Worm (Caenorhabditis elegans): ENCODE data around the gene sri-57.
"Not testable (repeated sequence)": the region's sequence is repeated elsewhere in the genome, so short reads cannot be mapped to it uniquely, and the experiment has no call there.

sri-57 gene

DNA sequence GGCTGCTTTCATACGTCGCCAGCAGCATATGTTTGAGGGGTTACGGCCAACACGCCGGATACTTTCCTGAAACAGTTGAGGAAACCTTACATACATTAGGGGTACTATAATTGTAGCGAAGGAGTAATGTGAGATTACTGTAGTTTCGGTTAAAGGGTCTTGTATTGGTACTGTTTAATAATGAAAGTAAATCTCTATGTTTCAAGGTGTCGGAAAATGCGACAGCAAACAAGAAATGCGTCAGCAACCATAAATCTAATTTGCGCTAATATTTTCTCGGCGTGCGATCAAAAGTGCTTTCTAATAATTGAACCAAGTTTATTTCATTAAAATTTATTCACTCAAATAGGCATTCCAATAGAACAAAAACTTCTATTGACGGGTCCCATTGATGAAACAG is at the start of gene sri-57:
Gene sri-57, minus strand, starts transcription at position 101 of the 400 bp plus-strand sequence.
- not testable (repeated sequence) for TF ChIP-seq tab-1, ztf-23, T22C8.4 (GFP tag; IDR thresholded peaks at IDR 0.05)

DNA sequence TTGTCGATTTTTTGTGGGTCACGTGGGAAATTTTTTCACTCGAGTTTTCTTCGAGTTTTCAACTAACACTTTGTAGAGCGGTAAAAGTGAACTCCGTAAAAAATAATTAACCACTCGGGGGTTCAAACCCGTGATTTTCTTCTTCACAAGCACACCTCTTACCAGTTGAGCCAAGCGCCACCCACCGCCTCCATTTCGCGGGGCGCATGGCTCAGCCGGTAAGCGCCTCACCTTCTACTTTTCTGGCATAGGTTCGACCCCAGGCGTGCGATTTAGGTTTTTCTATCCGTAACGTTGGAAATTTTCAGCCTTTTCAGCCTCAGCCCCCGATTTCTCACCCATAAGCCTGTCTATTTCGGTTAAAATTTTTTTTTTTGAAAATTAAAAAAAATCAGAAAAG is 49.8 kb upstream of the sri-57 start:
- TF ChIP-seq cog-1 (tag; optimal IDR thresholded peaks at IDR 0.05): no peak
- no peak for TF ChIP-seq T22C8.4 (GFP tag; IDR thresholded peaks at IDR 0.05)
- no peak for TF ChIP-seq ztf-23 (GFP tag; IDR thresholded peaks at IDR 0.05)
- no peak for TF ChIP-seq ztf-29 (GFP tag; IDR thresholded peaks at IDR 0.05)
- TF ChIP-seq med-1 (GFP tag; optimal IDR thresholded peaks at IDR 0.05; ENCODE audit: insufficient read depth): no peak
- no peak for TF ChIP-seq ref-1 (GFP tag; conservative IDR thresholded peaks at IDR 0.05)
- no peak for TF ChIP-seq tab-1 (GFP tag; IDR thresholded peaks at IDR 0.05)
- TF ChIP-seq klf-2 (GFP tag; conservative IDR thresholded peaks at IDR 0.05): no peak
- TF ChIP-seq flt-1 (GFP tag; IDR thresholded peaks at IDR 0.05): no peak

DNA sequence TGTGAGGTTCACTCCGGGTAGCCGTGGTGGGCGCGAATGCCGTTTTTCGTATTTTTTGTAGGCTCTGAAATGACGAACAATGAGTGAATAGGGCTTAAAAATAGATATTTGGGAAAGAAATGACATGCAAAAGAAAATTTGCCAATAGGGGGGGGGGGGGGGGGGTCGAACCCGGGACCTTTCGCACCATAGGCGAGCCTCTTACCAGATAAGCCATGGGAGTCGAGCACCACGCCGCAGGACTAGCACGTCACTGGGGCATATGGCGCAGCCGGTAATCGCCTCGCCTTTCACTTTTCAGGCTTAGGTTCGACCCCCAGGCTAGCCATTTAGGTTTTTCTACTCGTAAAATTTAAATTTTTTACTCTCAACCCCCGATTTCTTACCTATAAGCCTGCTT is 47.0 kb upstream of the sri-57 start:
- no peak for TF ChIP-seq ref-1 (GFP tag; conservative IDR thresholded peaks at IDR 0.05)
- no peak for TF ChIP-seq cog-1 (tag; optimal IDR thresholded peaks at IDR 0.05)
- TF ChIP-seq ztf-23 (GFP tag; IDR thresholded peaks at IDR 0.05): no peak
- no peak for TF ChIP-seq ztf-29 (GFP tag; IDR thresholded peaks at IDR 0.05)
- TF ChIP-seq klf-2 (GFP tag; conservative IDR thresholded peaks at IDR 0.05): no peak

DNA sequence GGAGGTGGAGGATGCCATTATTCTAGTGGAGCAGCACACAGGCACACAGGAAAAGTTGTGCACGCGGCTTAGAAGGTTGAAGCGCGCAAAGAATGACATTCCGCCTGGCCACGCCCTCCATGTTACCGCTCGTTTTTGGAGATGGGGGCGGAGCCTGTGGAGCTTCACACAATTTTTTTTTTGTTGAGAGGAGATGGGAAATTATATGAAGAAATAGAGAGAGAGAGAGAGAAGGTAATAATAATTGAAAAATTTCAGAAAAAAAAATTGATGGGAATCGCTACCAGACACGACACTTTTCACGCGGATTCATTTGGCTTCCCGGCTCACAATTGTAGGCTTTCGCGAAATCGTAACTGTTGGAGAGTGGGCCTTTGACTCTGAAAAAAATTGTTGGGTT is 45.1 kb upstream of the sri-57 start, which contains the start of gene T05A8.3:
Gene T05A8.3, minus strand, starts transcription at position 101 of the 400 bp plus-strand sequence.
- no peak for TF ChIP-seq flt-1 (GFP tag; IDR thresholded peaks at IDR 0.05)
- TF ChIP-seq tab-1 (GFP tag; IDR thresholded peaks at IDR 0.05): no peak
- no peak for TF ChIP-seq T22C8.4 (GFP tag; IDR thresholded peaks at IDR 0.05)
- no peak for TF ChIP-seq ztf-23 (GFP tag; IDR thresholded peaks at IDR 0.05)
- no peak for TF ChIP-seq ref-1 (GFP tag; conservative IDR thresholded peaks at IDR 0.05)
- no peak for TF ChIP-seq ztf-29 (GFP tag; IDR thresholded peaks at IDR 0.05)
- TF ChIP-seq cog-1 (tag; optimal IDR thresholded peaks at IDR 0.05): no peak
- TF ChIP-seq med-1 (GFP tag; optimal IDR thresholded peaks at IDR 0.05; ENCODE audit: insufficient read depth): no peak
- no peak for TF ChIP-seq klf-2 (GFP tag; conservative IDR thresholded peaks at IDR 0.05)

DNA sequence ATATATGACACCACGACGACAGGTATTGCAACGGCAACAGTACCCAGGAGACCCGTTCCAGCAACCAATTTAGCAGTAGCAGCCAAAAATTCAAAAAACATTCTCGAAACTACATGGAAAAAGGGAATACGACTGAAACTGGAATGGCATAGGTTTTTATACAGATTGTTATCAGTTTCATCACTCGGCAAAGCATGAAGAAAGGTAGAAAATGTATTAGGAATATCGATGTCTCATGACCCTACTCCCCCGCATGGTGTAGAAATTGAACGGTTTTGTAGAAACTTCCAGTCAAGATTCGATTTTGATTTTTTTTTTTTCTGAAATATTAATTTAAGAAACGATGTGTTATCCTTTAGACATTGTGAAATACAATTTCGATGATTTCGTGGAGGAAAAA is 38.7 kb upstream of the sri-57 start, which contains the start of gene T05A8.2:
Gene T05A8.2, minus strand, starts transcription at position 101 of the 400 bp plus-strand sequence.
- no peak for TF ChIP-seq ztf-29 (GFP tag; IDR thresholded peaks at IDR 0.05)
- no peak for TF ChIP-seq klf-2 (GFP tag; conservative IDR thresholded peaks at IDR 0.05)
- no peak for TF ChIP-seq ztf-23 (GFP tag; IDR thresholded peaks at IDR 0.05)
- TF ChIP-seq med-1 (GFP tag; optimal IDR thresholded peaks at IDR 0.05; ENCODE audit: insufficient read depth): no peak
- TF ChIP-seq ref-1 (GFP tag; conservative IDR thresholded peaks at IDR 0.05): no peak
- no peak for TF ChIP-seq tab-1 (GFP tag; IDR thresholded peaks at IDR 0.05)
- no peak for TF ChIP-seq T22C8.4 (GFP tag; IDR thresholded peaks at IDR 0.05)
- no peak for TF ChIP-seq cog-1 (tag; optimal IDR thresholded peaks at IDR 0.05)
- TF ChIP-seq flt-1 (GFP tag; IDR thresholded peaks at IDR 0.05): no peak

DNA sequence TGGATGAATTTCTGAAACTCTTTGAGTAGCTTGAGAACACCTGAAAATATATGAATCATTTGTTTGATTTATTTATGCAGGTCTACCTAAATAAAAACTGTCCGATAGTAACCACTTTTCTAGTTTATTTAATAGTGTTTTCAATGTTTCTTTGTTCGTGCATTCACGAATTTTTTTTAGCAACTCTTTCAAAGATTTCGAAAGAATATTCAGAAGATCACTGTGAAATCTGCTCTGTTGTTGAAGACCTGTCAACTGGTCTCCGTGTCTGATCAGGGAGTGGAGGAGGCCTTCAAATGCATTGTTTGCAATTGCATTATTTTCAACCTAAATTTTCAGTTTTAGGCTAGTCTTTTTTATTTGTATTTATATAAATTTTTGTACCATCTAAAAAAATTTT is 37.7 kb upstream of the sri-57 start, which contains the start of gene T05A8.1:
Gene T05A8.1, minus strand, starts transcription at position 101 of the 400 bp plus-strand sequence.
- TF ChIP-seq cog-1 (tag; optimal IDR thresholded peaks at IDR 0.05) (no peak), flt-1 (GFP tag; IDR thresholded peaks at IDR 0.05) (no peak), ztf-23 (GFP tag; IDR thresholded peaks at IDR 0.05) (no peak), klf-2 (GFP tag; conservative IDR thresholded peaks at IDR 0.05) (no peak), tab-1 (GFP tag; IDR thresholded peaks at IDR 0.05) (no peak), ztf-29 (GFP tag; IDR thresholded peaks at IDR 0.05) (no peak), ref-1 (GFP tag; conservative IDR thresholded peaks at IDR 0.05) (no peak), med-1 (GFP tag; optimal IDR thresholded peaks at IDR 0.05; ENCODE audit: insufficient read depth) (no peak), T22C8.4 (GFP tag; IDR thresholded peaks at IDR 0.05) (no peak)

DNA sequence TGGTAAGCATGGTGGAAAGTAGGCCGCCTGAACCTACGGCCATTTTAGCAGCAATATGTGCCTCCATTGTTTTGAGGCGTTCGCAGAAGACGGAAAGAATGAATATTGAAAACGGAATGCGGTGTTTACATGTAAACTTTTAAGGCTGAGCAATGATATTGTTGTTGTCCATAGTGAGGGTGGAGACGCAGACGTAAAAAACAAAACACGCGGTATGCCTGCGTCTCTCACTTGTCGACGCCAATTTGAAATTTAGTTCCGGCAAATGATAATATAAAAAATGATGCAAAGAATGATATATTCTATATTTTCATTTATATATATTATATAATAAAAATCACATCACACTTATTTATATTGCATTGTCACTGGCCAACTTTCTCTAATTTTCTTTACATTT is 35.7 kb upstream of the sri-57 start, which contains the start of gene Y47G7B.2:
Gene Y47G7B.2, minus strand, starts transcription at position 143 of the 400 bp plus-strand sequence.
- no peak for TF ChIP-seq med-1 (GFP tag; optimal IDR thresholded peaks at IDR 0.05; ENCODE audit: insufficient read depth)
- no peak for TF ChIP-seq tab-1 (GFP tag; IDR thresholded peaks at IDR 0.05)
- TF ChIP-seq flt-1 (GFP tag; IDR thresholded peaks at IDR 0.05): no peak
- TF ChIP-seq klf-2 (GFP tag; conservative IDR thresholded peaks at IDR 0.05): no peak
- TF ChIP-seq ref-1 (GFP tag; conservative IDR thresholded peaks at IDR 0.05): no peak
- TF ChIP-seq ztf-29 (GFP tag; IDR thresholded peaks at IDR 0.05): no peak
- TF ChIP-seq ztf-23 (GFP tag; IDR thresholded peaks at IDR 0.05): no peak
- TF ChIP-seq cog-1 (tag; optimal IDR thresholded peaks at IDR 0.05): no peak
- TF ChIP-seq T22C8.4 (GFP tag; IDR thresholded peaks at IDR 0.05): no peak

DNA sequence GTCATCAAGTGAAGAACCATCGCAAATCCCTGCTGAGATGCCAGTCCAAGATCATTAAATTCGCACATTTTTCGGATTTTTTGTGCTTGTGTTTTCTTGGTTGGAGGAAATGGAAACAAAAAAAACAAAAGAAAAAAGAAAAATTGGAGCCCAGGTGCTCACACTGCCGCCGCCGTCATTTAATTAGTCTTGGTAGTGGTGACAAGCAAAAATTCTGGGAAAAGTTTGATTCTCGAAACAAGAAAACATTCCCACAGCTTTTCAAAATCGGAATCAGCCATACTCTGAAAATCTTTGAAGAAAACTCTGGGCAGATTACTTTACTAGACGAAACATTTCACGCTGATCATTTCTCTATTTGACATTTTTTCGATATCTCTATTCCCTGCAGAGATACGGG is 33.0 kb upstream of the sri-57 start, which contains the start of gene srh-128:
Gene srh-128, minus strand, starts transcription at position 101 of the 400 bp plus-strand sequence.
- no peak for TF ChIP-seq klf-2 (GFP tag; conservative IDR thresholded peaks at IDR 0.05)
- TF ChIP-seq ztf-29 (GFP tag; IDR thresholded peaks at IDR 0.05): no peak
- TF ChIP-seq tab-1 (GFP tag; IDR thresholded peaks at IDR 0.05): no peak
- TF ChIP-seq flt-1 (GFP tag; IDR thresholded peaks at IDR 0.05): no peak
- no peak for TF ChIP-seq med-1 (GFP tag; optimal IDR thresholded peaks at IDR 0.05; ENCODE audit: insufficient read depth)
- no peak for TF ChIP-seq T22C8.4 (GFP tag; IDR thresholded peaks at IDR 0.05)
- TF ChIP-seq ref-1 (GFP tag; conservative IDR thresholded peaks at IDR 0.05): no peak
- TF ChIP-seq ztf-23 (GFP tag; IDR thresholded peaks at IDR 0.05): no peak
- TF ChIP-seq cog-1 (tag; optimal IDR thresholded peaks at IDR 0.05): no peak

DNA sequence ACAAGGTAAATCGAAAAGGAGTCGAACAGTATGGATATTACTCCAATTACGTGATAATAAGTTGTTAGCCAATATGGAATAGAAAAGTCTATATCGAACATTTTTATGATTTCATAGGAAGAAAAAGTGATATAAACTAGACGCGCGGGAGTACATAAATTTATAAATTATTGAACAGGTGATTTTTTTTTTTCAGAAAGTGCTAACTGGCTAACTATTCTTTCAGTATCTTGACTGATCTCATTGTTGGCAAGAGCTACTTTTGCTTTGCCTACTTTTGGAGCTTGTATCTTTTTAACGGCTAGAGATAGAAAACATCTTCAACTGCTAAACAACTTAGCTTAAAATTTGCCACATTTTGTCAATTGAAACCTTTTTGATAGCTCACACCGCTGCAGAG is 30.5 kb upstream of the sri-57 start, which contains the start of gene sri-60:
Gene sri-60, minus strand, starts transcription at position 101 of the 400 bp plus-strand sequence.
- TF ChIP-seq ztf-29 (GFP tag; IDR thresholded peaks at IDR 0.05): no peak
- TF ChIP-seq T22C8.4 (GFP tag; IDR thresholded peaks at IDR 0.05): no peak
- TF ChIP-seq med-1 (GFP tag; optimal IDR thresholded peaks at IDR 0.05; ENCODE audit: insufficient read depth): no peak
- TF ChIP-seq tab-1 (GFP tag; IDR thresholded peaks at IDR 0.05): no peak
- TF ChIP-seq cog-1 (tag; optimal IDR thresholded peaks at IDR 0.05): no peak
- TF ChIP-seq flt-1 (GFP tag; IDR thresholded peaks at IDR 0.05): no peak
- no peak for TF ChIP-seq klf-2 (GFP tag; conservative IDR thresholded peaks at IDR 0.05)
- no peak for TF ChIP-seq ref-1 (GFP tag; conservative IDR thresholded peaks at IDR 0.05)
- TF ChIP-seq ztf-23 (GFP tag; IDR thresholded peaks at IDR 0.05): no peak

DNA sequence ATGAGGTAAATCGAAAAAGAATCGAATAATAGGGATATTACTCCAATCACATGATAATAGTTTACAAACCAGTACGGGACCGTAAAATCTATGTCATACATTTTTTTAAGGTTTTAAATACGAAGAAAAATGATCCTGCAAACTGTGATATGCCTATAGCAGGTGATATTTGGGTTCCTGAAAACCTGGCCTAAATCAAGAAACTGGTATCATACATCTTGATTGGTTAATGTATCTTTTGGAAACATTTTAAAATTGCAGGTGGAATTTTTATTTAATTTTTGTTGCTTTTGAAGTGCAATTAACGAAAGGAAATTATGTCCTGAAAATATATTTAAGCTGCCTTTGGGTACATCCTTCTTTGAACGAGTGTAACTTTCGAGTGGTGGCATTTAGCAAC is 28.0 kb upstream of the sri-57 start, which contains the start of gene sri-61:
Gene sri-61, minus strand, starts transcription at position 101 of the 400 bp plus-strand sequence.
- TF ChIP-seq ref-1 (GFP tag; conservative IDR thresholded peaks at IDR 0.05): no peak
- no peak for TF ChIP-seq klf-2 (GFP tag; conservative IDR thresholded peaks at IDR 0.05)
- TF ChIP-seq cog-1 (tag; optimal IDR thresholded peaks at IDR 0.05): no peak
- TF ChIP-seq ztf-29 (GFP tag; IDR thresholded peaks at IDR 0.05): no peak
- no peak for TF ChIP-seq flt-1 (GFP tag; IDR thresholded peaks at IDR 0.05)
- no peak for TF ChIP-seq T22C8.4 (GFP tag; IDR thresholded peaks at IDR 0.05)
- TF ChIP-seq ztf-23 (GFP tag; IDR thresholded peaks at IDR 0.05): no peak
- TF ChIP-seq med-1 (GFP tag; optimal IDR thresholded peaks at IDR 0.05; ENCODE audit: insufficient read depth): no peak
- TF ChIP-seq tab-1 (GFP tag; IDR thresholded peaks at IDR 0.05): no peak
